Worm (Caenorhabditis elegans): Measurements from ENCODE around the gene nhr-96.

Gene nhr-96

ce11 chrV:2244751-2245150 is 11.5 kb downstream of the nhr-96 start, which contains the start of gene cyp-33C5:
cyp-33C5 (plus strand) TSS chrV:2245004.
- TF ChIP-seq pha-4 (tag; optimal IDR thresholded peaks at IDR 0.05) = peak; percentile 77
- peak; percentile 42 for TF ChIP-seq pqm-1 (tag; optimal IDR thresholded peaks at IDR 0.05)
- TF ChIP-seq egl-27 (tag; optimal IDR thresholded peaks at IDR 0.05) = no peak
- TF ChIP-seq fkh-2 (tag; optimal IDR thresholded peaks at IDR 0.05) = no peak
- no peak for TF ChIP-seq nhr-43 (tag; optimal IDR thresholded peaks at IDR 0.05; ENCODE audit: poor library complexity, severe bottlenecking)
- TF ChIP-seq ceh-9 (tag; optimal IDR thresholded peaks at IDR 0.05) = no peak
- peak; percentile 36 for TF ChIP-seq elt-2 (tag; optimal IDR thresholded peaks at IDR 0.05)
- TF ChIP-seq ceh-28 (tag; optimal IDR thresholded peaks at IDR 0.05) = peak; percentile 46
- TF ChIP-seq nhr-67 (tag; optimal IDR thresholded peaks at IDR 0.05) = no peak
- peak; percentile 18 for TF ChIP-seq nhr-23 (tag; optimal IDR thresholded peaks at IDR 0.05)

ce11 chrV:2249310-2249709 is 16.0 kb downstream of the nhr-96 start, which contains the start of gene cyp-33C6:
cyp-33C6 (minus strand) TSS chrV:2249410.
- no peak for TF ChIP-seq egl-27 (tag; optimal IDR thresholded peaks at IDR 0.05)
- no peak for TF ChIP-seq daf-12 (tag; optimal IDR thresholded peaks at IDR 0.05)
- TF ChIP-seq ceh-28 (tag; optimal IDR thresholded peaks at IDR 0.05) = no peak
- no peak for TF ChIP-seq ceh-9 (tag; optimal IDR thresholded peaks at IDR 0.05)
- TF ChIP-seq lin-15B (tag; optimal IDR thresholded peaks at IDR 0.05) = no peak
- no peak for TF ChIP-seq zag-1 (tag; optimal IDR thresholded peaks at IDR 0.05)
- no peak for TF ChIP-seq pqm-1 (tag; optimal IDR thresholded peaks at IDR 0.05)
- TF ChIP-seq snpc-4 (tag; optimal IDR thresholded peaks at IDR 0.05) = no peak
- TF ChIP-seq nhr-12 (tag; optimal IDR thresholded peaks at IDR 0.05) = no peak
- no peak for TF ChIP-seq aly-2 (tag; optimal IDR thresholded peaks at IDR 0.05)
- TF ChIP-seq lin-39 (tag; optimal IDR thresholded peaks at IDR 0.05) = no peak
- TF ChIP-seq egl-5 (tag; optimal IDR thresholded peaks at IDR 0.05) = no peak
- TF ChIP-seq ZK546.5 (tag; optimal IDR thresholded peaks at IDR 0.05) = no peak
- no peak for TF ChIP-seq mml-1 (tag; optimal IDR thresholded peaks at IDR 0.05)
- no peak for TF ChIP-seq unc-39 (tag; optimal IDR thresholded peaks at IDR 0.05)
- TF ChIP-seq fkh-2 (tag; optimal IDR thresholded peaks at IDR 0.05) = no peak
- TF ChIP-seq elt-1 (tag; optimal IDR thresholded peaks at IDR 0.05) = no peak

- TF ChIP-seq nfya-1 (tag; optimal IDR thresholded peaks at IDR 0.05; ENCODE audit: insufficient read depth) (peak; percentile 20), pqm-1 (tag; optimal IDR thresholded peaks at IDR 0.05) (peak; percentile 68), nhr-23 (tag; optimal IDR thresholded peaks at IDR 0.05) (peak; percentile 19), jun-1 (tag; optimal IDR thresholded peaks at IDR 0.05) (peak; percentile 71), elt-1 (tag; optimal IDR thresholded peaks at IDR 0.05) (no peak), lin-15B (tag; optimal IDR thresholded peaks at IDR 0.05) (no peak), elt-2 (tag; optimal IDR thresholded peaks at IDR 0.05) (peak; percentile 78), ceh-28 (tag; optimal IDR thresholded peaks at IDR 0.05) (peak; percentile 15), pha-4 (tag; optimal IDR thresholded peaks at IDR 0.05) (peak; percentile 72)
Observed at ce11 chrV:2250126-2250590, 16.9 kb downstream of the nhr-96 start, which contains the start of gene cyp-33C7. cyp-33C7 (plus strand) TSS chrV:2250540.

ce11 chrV:2251774-2252173 is 18.5 kb downstream of the nhr-96 start:
- no peak for TF ChIP-seq nhr-12 (tag; optimal IDR thresholded peaks at IDR 0.05)
- peak; percentile 13 for TF ChIP-seq pqm-1 (tag; optimal IDR thresholded peaks at IDR 0.05)
- peak; percentile 55 for TF ChIP-seq elt-2 (tag; optimal IDR thresholded peaks at IDR 0.05)

- no peak for TF ChIP-seq nhr-23 (tag; optimal IDR thresholded peaks at IDR 0.05)
- no peak for TF ChIP-seq unc-39 (tag; optimal IDR thresholded peaks at IDR 0.05)
- no peak for TF ChIP-seq unc-62 (GFP tag; optimal IDR thresholded peaks at IDR 0.05)
- TF ChIP-seq nhr-11 (tag; optimal IDR thresholded peaks at IDR 0.05) = no peak
- TF ChIP-seq nhr-76 (tag; optimal IDR thresholded peaks at IDR 0.05) = no peak
- no peak for TF ChIP-seq lin-39 (tag; optimal IDR thresholded peaks at IDR 0.05)
- TF ChIP-seq ztf-4 (tag; optimal IDR thresholded peaks at IDR 0.05) = no peak
- TF ChIP-seq ztf-11 (tag; optimal IDR thresholded peaks at IDR 0.05) = no peak
- TF ChIP-seq nhr-43 (tag; optimal IDR thresholded peaks at IDR 0.05; ENCODE audit: poor library complexity, severe bottlenecking) = no peak
- no peak for TF ChIP-seq jun-1 (tag; optimal IDR thresholded peaks at IDR 0.05)
- no peak for TF ChIP-seq hmg-11 (tag; optimal IDR thresholded peaks at IDR 0.05)
- TF ChIP-seq ama-1 (optimal IDR thresholded peaks at IDR 0.05) = no peak
- no peak for TF ChIP-seq elt-3 (tag; optimal IDR thresholded peaks at IDR 0.05)
- no peak for TF ChIP-seq fkh-2 (tag; optimal IDR thresholded peaks at IDR 0.05)
Observed at ce11 chrV:2254553-2255124, 21.4 kb downstream of the nhr-96 start, which contains the start of gene str-253. str-253 (minus strand) TSS chrV:2254603.

All from whole organism, L3 larva.